Fruit fly (Drosophila melanogaster) whole organism, prepupa: ENCODE results near the gene CG3223.

ENCODE experiments used
- CG11902 ChIP-seq: fragments of 200-800 bp; sonication (Bioruptor generic); optimal IDR thresholded peaks from 3 replicates; lab custom pipeline; 2016; ENCODE audit warnings: missing biosample characterization, missing genetic modification characterization
- OdsH ChIP-seq: fragments of 200-800 bp; sonication (Bioruptor generic); optimal IDR thresholded peaks from 3 replicates; lab custom pipeline; 2016; ENCODE audit warnings: missing biosample characterization, missing genetic modification characterization
- Smox ChIP-seq: fragments of 200-800 bp; sonication (Bioruptor generic); optimal IDR thresholded peaks from 3 replicates; lab custom pipeline; 2016; ENCODE audit warnings: missing biosample characterization, missing genetic modification characterization
- Sox15 ChIP-seq: fragments of 200-800 bp; sonication (Bioruptor generic); optimal IDR thresholded peaks from 3 replicates; lab custom pipeline; 2016; ENCODE audit warnings: missing biosample characterization, missing genetic modification characterization
- dsx ChIP-seq: fragments of 200-800 bp; optimal IDR thresholded peaks from 3 replicates; lab custom pipeline; 2019; ENCODE audit warnings: missing biosample characterization, mild to moderate bottlenecking, missing genetic modification characterization, moderate library complexity; ENCODE audit not compliant: poor library complexity, severe bottlenecking
- fkh ChIP-seq: fragments of 200-800 bp; sonication (Bioruptor generic); optimal IDR thresholded peaks from 3 replicates; lab custom pipeline; 2017; ENCODE audit warnings: missing biosample characterization, mild to moderate bottlenecking, missing genetic modification characterization, moderate library complexity
- vri ChIP-seq: fragments of 200-800 bp; sonication (Bioruptor generic); optimal IDR thresholded peaks from 3 replicates; lab custom pipeline; 2016; ENCODE audit warnings: missing biosample characterization, mild to moderate bottlenecking, missing genetic modification characterization

DNA sequence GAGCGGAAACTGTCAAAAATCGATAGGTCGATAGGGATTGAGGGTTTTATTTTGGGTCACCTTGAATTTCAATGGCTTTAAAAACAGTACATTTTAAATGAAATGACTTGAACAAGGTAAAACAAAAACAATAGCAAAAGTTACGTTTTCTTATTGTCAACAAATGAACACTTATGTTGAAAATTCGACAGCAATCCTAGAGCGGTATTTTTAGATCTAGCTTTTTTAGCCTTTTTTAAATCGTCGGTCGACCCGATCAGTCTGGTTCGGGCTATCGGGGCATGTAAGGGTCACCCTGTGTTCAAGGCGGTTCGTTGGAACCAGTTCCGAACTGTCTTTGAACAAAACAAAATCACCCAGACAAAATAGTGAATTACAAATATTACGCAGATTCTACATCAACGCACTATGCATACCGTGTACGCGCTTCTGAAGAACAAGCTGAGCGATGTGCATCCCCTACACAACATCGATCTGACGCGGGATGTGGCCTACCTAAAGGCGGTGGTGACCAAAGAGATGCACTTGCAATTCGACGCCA lies at the start of gene CG3223, which contains the start of gene CG11052:
- no peak for TF ChIP-seq dsx (GFP tag; lab: Kevin White, UChicago)
- TF ChIP-seq Sox15 (GFP tag; lab: Kevin White, UChicago), result no peak
- TF ChIP-seq OdsH, result no peak
- TF ChIP-seq CG11902, result no peak
- TF ChIP-seq Smox, result no peak
- TF ChIP-seq vri, result no peak
- TF ChIP-seq fkh, result no peak
